Fruit fly (Drosophila melanogaster) whole organism, pupa: ENCODE results near the gene CG42556.

ENCODE experiments used
- CG10348 ChIP-seq: fragments of 200-800 bp; sonication (Bioruptor generic); IDR thresholded peaks from 2 replicates; pipeline ENCODE4 v1.3.6; 2022; ENCODE audit warnings: missing biosample characterization, missing genetic modification characterization
- CG12605 ChIP-seq: fragments of 200-800 bp; sonication (Bioruptor generic); IDR thresholded peaks from 2 replicates; pipeline ENCODE4 v1.3.6; 2022; ENCODE audit warnings: missing biosample characterization, missing genetic modification characterization
- CG14655 ChIP-seq: fragments of 200-800 bp; sonication (Bioruptor generic); optimal IDR thresholded peaks from 3 replicates; lab custom pipeline; 2017; ENCODE audit warnings: mild to moderate bottlenecking, missing biosample characterization, missing genetic modification reagents, missing genetic modification characterization
- CG17806 ChIP-seq: fragments of 200-800 bp; sonication (Bioruptor generic); optimal IDR thresholded peaks from 2 replicates; lab custom pipeline; 2018; ENCODE audit warnings: missing biosample characterization, mild to moderate bottlenecking, missing genetic modification characterization, moderate library complexity
- D1 ChIP-seq: fragments of 200-800 bp; sonication (Bioruptor generic); optimal IDR thresholded peaks from 2 replicates; lab custom pipeline; 2018; ENCODE audit warnings: missing biosample characterization, mild to moderate bottlenecking, missing genetic modification characterization, moderate library complexity
- Pif1A ChIP-seq: fragments of 200-800 bp; sonication (Bioruptor generic); optimal IDR thresholded peaks from 3 replicates; lab custom pipeline; 2016; ENCODE audit warnings: missing biosample characterization, missing genetic modification characterization

DNA sequence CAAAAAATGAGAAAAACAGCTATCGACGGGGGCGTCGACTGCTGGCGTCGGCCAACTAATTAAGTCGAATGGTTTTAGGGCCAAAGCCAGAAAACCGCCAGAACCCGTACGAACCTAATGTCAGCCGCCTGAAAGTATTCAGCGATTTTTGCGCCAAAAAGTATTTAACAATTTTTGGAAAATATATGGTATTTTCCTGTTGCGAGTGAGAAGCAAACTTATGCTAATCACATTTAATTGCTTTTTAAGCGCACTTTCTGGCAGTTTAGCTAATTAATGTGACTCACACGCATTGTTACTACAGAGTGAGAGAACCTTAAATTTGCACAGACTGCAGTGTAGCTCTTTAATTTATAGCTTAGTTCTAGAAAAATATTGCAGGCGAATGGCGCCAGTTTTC lies 27.2 kb upstream of the CG42556 start:
- no peak for TF ChIP-seq CG17806 (tag; lab: Kevin White, UChicago)
- no peak for TF ChIP-seq CG14655
- no peak for TF ChIP-seq CG10348 (GFP tag; lab: Robert Waterston, UW)
- no peak for TF ChIP-seq Pif1A (GFP tag; lab: Kevin White, UChicago)
- no peak for TF ChIP-seq D1 (tag; lab: Kevin White, UChicago)
- TF ChIP-seq CG12605 (GFP tag; lab: Robert Waterston, UW) = no peak
